Worm (Caenorhabditis elegans) whole organism, dauer: ENCODE data around the gene cls-1.

ENCODE experiments used
- unc-62 ChIP-seq: sonication (generic microtip); optimal IDR thresholded peaks from 2 replicates; lab custom pipeline; 2017; ENCODE audit warnings: missing biosample characterization, missing genetic modification reagents, missing genetic modification characterization

cls-1 gene

DNA sequence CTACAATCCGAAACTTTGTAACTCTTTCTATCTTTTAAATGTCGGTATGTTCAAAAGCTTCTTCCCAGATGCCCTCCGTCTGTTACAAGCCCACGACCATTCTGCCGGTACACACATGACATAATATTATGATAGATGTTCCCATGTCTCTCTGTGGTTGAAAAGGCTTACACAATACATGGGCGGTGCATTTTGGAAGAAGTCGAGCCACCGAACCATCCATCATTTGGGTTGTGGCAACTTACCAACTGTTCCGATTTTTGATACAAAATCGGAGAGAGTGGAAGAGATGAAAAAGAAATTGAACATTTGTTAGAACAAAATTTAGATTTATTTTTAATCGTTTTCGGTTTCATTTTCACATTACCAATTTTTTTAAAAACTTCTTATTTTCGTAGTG, 41.0 kb downstream of the cls-1 start:
- no peak for TF ChIP-seq unc-62 (GFP tag; lab: Kevin White, UChicago)

DNA sequence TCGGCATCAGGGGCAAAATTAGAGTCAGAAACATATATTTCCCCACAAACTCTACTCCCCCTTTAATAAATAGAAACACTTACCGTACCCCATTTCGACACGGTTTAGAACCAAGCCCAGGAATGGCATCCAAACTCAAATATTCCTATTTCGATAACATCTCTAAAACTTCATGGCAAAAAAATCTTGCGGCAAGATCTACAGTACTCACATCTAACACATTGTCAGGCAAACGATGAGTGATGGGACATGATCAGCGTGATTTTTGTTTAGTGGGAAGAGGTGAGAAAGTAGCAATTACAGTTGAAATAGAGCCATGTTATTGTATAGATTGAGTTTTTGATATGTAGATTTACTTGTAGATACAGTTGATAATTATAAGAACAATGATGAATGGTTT, 43.0 kb downstream of the cls-1 start:
- TF ChIP-seq unc-62 (GFP tag; lab: Kevin White, UChicago): no peak

DNA sequence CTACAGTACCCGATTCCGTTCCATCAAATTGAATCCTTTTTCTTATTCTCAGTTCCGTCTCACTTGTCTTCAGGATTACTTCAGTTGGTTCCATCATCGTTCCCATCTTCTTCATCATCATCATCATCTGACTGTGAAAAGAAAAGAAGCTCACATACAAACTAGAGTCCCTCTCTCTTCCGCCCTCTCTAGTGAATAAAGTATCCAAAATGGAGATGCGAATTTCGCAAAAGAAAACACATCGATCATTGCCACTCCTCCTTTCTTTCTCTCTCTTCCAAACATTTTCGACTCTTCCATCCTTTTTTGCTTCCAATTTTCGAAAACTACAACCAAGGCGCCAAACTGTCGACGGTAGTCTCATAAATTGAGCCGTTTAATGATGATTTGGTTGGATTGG, 44.9 kb downstream of the cls-1 start:
- no peak for TF ChIP-seq unc-62 (GFP tag; lab: Kevin White, UChicago)

DNA sequence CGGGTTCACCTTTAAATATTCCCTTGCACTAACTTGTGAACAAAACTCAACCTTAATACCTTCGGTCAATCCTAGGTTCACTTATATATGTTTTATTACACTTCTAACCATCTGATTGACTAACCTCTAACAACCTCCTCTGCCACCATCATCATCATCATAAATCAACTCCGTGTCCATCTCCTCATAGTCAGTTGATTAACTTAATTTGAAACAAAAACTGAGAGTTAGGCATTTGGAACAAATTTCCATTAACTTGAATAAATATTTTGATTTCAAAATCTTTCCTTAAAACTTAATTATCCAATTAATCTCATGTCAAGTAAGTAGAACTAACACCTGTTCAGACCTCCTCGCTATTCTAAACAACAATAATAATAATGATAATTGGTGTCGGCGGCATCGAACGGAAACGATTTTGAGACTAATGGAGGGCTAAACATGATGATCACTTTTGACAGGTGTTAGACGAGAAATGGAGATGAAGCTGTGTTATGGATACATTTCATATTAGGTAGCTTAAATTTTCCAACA, 45.8 kb downstream of the cls-1 start:
- no peak for TF ChIP-seq unc-62 (GFP tag; lab: Kevin White, UChicago)

DNA sequence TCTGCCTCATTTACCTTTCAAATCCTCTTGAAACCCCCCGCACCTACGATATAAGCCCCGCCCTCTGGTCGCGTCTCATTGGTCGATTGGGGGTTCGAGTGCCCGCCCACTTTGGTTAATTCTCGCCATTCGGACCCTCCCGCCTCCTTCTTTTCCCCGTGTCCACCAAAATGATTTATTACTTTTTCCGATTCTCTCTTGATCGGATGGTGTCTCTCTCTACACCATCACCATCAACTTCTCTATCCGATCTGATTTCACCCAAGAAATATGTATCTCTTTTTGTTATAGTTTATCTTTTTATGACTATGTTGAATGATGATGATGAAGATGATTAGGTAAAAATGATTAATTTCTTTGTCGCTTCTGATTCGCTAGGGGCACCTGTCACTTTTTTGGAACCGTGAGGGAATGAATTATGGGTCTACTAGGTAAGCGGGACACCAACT, 46.7 kb downstream of the cls-1 start:
- TF ChIP-seq unc-62 (GFP tag; lab: Kevin White, UChicago): no peak

DNA sequence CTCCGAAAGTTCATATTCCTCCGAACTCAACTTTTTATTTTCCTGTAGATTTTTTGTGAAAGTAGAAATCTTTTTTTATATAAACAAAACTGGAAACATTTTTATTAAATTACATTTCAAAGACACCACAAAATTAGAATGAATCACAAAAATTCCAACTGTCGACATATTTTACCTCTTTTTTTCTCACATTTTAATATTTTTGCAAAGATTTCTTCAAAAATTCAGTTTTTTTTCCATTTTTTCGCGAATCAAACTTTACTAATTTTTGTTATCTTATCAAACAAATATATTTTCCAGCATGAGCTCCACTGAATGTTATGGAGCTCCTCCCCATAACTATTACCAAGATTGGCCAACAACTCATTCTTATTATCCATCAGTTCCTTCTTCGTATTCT, 47.4 kb downstream of the cls-1 start, which contains the start of gene ceh-13:
TSS of gene ceh-13 (plus strand) at position 301 of the 400 bp plus-strand sequence.
- no peak for TF ChIP-seq unc-62 (GFP tag; lab: Kevin White, UChicago)

DNA sequence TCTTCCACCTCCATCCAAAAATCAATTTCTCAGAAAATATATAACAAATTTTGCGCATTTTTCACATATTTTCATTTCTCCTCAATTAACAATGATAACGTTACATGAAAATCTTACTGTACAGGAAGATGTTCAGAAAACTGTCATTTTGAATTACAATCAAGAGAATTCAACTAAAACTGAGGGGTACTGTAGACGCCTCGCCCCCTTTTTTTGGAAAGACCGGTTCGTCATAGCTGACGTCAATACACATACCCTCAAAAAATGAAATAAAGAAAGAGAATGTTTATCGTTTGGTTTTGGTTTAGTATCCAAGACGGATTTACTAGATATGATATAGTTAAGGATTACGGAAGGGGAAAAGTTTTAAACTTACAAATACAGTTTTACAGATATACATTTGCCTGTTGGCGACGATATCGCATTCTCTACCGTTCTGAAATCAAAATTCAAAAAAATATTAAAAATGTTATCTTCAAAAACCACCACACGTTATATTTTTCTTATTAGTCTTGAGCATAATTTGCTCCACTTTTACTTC, 50.0 kb downstream of the cls-1 start:
- TF ChIP-seq unc-62 (GFP tag; lab: Kevin White, UChicago): no peak

DNA sequence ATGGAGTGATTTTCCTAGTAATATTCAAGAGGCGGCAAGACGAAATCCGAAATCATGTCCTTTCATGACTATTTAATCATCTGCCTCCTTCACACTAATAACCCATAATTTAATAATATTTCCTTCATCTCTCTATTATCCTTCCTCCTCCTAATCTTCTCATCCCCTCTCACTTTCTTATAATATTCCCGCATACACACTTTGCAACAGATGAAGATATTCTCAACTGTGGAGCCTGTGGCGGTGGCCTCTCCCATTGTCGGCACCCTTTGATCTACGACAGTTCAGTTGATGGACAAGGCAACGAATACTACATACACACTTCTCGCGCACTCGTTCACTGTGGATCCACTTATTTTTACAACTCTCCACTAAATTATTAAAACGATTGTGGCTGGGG, 50.7 kb downstream of the cls-1 start:
- TF ChIP-seq unc-62 (GFP tag; lab: Kevin White, UChicago): no peak

DNA sequence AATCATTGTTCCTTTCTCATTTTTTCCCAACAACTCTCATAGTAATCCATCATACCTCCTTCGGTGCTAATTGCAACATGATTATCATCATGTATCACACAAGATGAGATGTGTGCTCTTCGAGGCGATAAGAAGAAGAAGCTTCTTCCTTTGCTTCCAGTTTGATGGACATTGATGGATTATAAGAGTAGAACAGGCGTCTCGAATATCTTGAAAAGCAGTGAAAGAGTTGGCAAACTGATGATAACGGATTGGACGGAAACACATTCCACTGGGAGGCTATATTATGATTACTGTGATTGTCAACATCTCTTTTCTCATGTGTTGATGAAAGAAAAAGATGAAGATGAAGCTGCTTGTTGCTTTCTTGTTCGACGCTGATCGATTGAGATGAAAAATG, 51.9 kb downstream of the cls-1 start:
- no peak for TF ChIP-seq unc-62 (GFP tag; lab: Kevin White, UChicago)

DNA sequence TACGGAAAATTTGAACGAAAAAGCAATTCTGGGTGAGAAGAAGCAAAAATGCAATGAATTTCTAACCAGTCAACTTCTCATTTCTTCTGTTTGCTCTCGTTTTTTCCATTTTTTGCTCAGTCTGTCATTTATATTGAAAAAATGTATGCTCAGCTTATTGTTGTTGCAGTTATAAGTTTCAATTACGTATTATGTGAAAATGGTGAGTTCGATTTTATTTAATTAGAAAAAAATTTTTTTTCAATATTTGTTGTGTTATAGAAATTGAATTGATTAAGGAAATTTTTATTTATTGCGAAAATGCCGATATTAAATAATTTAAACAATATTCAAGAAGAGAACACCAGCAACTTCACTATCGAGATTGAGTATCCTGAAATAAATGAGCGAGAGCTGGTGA, 53.9 kb downstream of the cls-1 start, which contains the start of gene lgc-12:
TSS of gene lgc-12 (plus strand) at position 301 of the 400 bp plus-strand sequence.
- TF ChIP-seq unc-62 (GFP tag; lab: Kevin White, UChicago): no peak
